Fruit fly (Drosophila melanogaster) whole organism, adult: ENCODE measurements around the gene CG9231.

ENCODE experiments used
- CG11617 ChIP-seq: fragments of 200-800 bp; sonication (Bioruptor generic); optimal IDR thresholded peaks from 2 replicates; lab custom pipeline; 2017; ENCODE audit warnings: mild to moderate bottlenecking, missing biosample characterization, missing genetic modification reagents, missing genetic modification characterization
- CG12768 ChIP-seq: fragments of 200-800 bp; sonication (Bioruptor generic); optimal IDR thresholded peaks from 2 replicates; lab custom pipeline; 2017; ENCODE audit warnings: missing biosample characterization, missing genetic modification characterization, mild to moderate bottlenecking, moderate library complexity, missing genetic modification reagents
- CG7045 ChIP-seq: fragments of 200-800 bp; sonication (Bioruptor generic); optimal IDR thresholded peaks from 2 replicates; lab custom pipeline; 2017; ENCODE audit warnings: missing biosample characterization, mild to moderate bottlenecking, missing genetic modification characterization
- Mnt ChIP-seq: fragments of 200-800 bp; sonication (Bioruptor generic); optimal IDR thresholded peaks from 2 replicates; lab custom pipeline; 2016; ENCODE audit warnings: missing biosample characterization, mild to moderate bottlenecking, missing genetic modification characterization
- cic ChIP-seq: fragments of 200-800 bp; sonication (Bioruptor generic); optimal IDR thresholded peaks from 2 replicates; lab custom pipeline; 2017; ENCODE audit warnings: missing biosample characterization, mild to moderate bottlenecking, missing genetic modification characterization, moderate library complexity
- kay ChIP-seq: fragments of 200-800 bp; sonication (Bioruptor generic); peaks from one replicate; lab custom pipeline; 2016; ENCODE audit warnings: missing biosample characterization, missing genetic modification characterization, borderline replicate concordance
- toe ChIP-seq: fragments of 200-800 bp; sonication (Bioruptor generic); optimal IDR thresholded peaks from 2 replicates; lab custom pipeline; 2016; ENCODE audit warnings: missing biosample characterization, missing genetic modification characterization

dm6 chr3L:19598369-19599148 is 12.8 kb upstream of the CG9231 start, which contains the start of the genes ash1 and Taf6:
- peak; percentile 1 for TF ChIP-seq CG11617 (GFP tag; lab: Kevin White, UChicago)
- TF ChIP-seq CG12768 (GFP tag; lab: Kevin White, UChicago) = no peak
- TF ChIP-seq cic (GFP tag; lab: Kevin White, UChicago) = no peak
- no peak for TF ChIP-seq toe
- no peak for TF ChIP-seq kay
- no peak for TF ChIP-seq Mnt (GFP tag; lab: Kevin White, UChicago)
- TF ChIP-seq CG7045 = no peak
